Fruit fly (Drosophila melanogaster) whole organism, adult: ENCODE results near the gene CG5906.

Source experiments
- CG11617 ChIP-seq: fragments of 200-800 bp; sonication (Bioruptor generic); optimal IDR thresholded peaks from 2 replicates; lab custom pipeline; 2017; ENCODE audit warnings: mild to moderate bottlenecking, missing biosample characterization, missing genetic modification reagents, missing genetic modification characterization
- CG12768 ChIP-seq: fragments of 200-800 bp; sonication (Bioruptor generic); optimal IDR thresholded peaks from 2 replicates; lab custom pipeline; 2017; ENCODE audit warnings: missing biosample characterization, missing genetic modification characterization, mild to moderate bottlenecking, moderate library complexity, missing genetic modification reagents
- CG14711 ChIP-seq: fragments of 200-800 bp; sonication (Bioruptor generic); optimal IDR thresholded peaks from 2 replicates; lab custom pipeline; 2018; ENCODE audit warnings: missing biosample characterization, mild to moderate bottlenecking, missing genetic modification characterization, moderate library complexity
- CG1620 ChIP-seq: fragments of 200-800 bp; sonication (Bioruptor generic); optimal IDR thresholded peaks from 2 replicates; lab custom pipeline; 2016; ENCODE audit warnings: missing biosample characterization, missing genetic modification characterization
- CG33017 ChIP-seq: fragments of 200-800 bp; sonication (Bioruptor generic); optimal IDR thresholded peaks from 2 replicates; lab custom pipeline; 2018; ENCODE audit warnings: missing biosample characterization, mild to moderate bottlenecking, missing genetic modification characterization, moderate library complexity
- CG5204 ChIP-seq: fragments of 200-800 bp; sonication (Bioruptor generic); optimal IDR thresholded peaks from 2 replicates; lab custom pipeline; 2016; ENCODE audit warnings: missing biosample characterization, missing genetic modification characterization
- CG7045 ChIP-seq: fragments of 200-800 bp; sonication (Bioruptor generic); optimal IDR thresholded peaks from 2 replicates; lab custom pipeline; 2017; ENCODE audit warnings: missing biosample characterization, mild to moderate bottlenecking, missing genetic modification characterization
- CG7101 ChIP-seq: fragments of 200-800 bp; sonication (Bioruptor generic); optimal IDR thresholded peaks from 2 replicates; lab custom pipeline; 2018; ENCODE audit warnings: missing biosample characterization, mild to moderate bottlenecking, missing genetic modification characterization, moderate library complexity
- Clk ChIP-seq: fragments of 200-800 bp; sonication (Bioruptor generic); optimal IDR thresholded peaks from 2 replicates; lab custom pipeline; 2017; ENCODE audit warnings: missing biosample characterization, missing genetic modification characterization
- Crg-1 ChIP-seq: fragments of 200-800 bp; sonication (Bioruptor generic); optimal IDR thresholded peaks from 2 replicates; lab custom pipeline; 2016; ENCODE audit warnings: missing biosample characterization, missing genetic modification characterization
- Hr96 ChIP-seq: fragments of 200-800 bp; sonication (Bioruptor generic); optimal IDR thresholded peaks from 2 replicates; lab custom pipeline; 2016; ENCODE audit warnings: missing biosample characterization, missing genetic modification characterization
- Mnt ChIP-seq: fragments of 200-800 bp; sonication (Bioruptor generic); optimal IDR thresholded peaks from 2 replicates; lab custom pipeline; 2016; ENCODE audit warnings: missing biosample characterization, mild to moderate bottlenecking, missing genetic modification characterization
- bab1 ChIP-seq: fragments of 200-800 bp; sonication (Bioruptor generic); optimal IDR thresholded peaks from 3 replicates; lab custom pipeline; 2019; ENCODE audit warnings: missing biosample characterization, mild to moderate bottlenecking, missing genetic modification characterization, moderate library complexity
- cic ChIP-seq: fragments of 200-800 bp; sonication (Bioruptor generic); optimal IDR thresholded peaks from 2 replicates; lab custom pipeline; 2017; ENCODE audit warnings: missing biosample characterization, mild to moderate bottlenecking, missing genetic modification characterization, moderate library complexity
- cnc ChIP-seq, 2 experiments: fragments of >200 bp; optimal IDR thresholded peaks; 2 replicates each; lab custom pipeline; 2017
- kay ChIP-seq: fragments of 200-800 bp; sonication (Bioruptor generic); peaks from one replicate; lab custom pipeline; 2016; ENCODE audit warnings: missing biosample characterization, missing genetic modification characterization, borderline replicate concordance
- ovo ChIP-seq: fragments of 200-800 bp; sonication (Bioruptor generic); optimal IDR thresholded peaks from 2 replicates; lab custom pipeline; 2016; ENCODE audit warnings: missing biosample characterization, missing genetic modification characterization
- pad ChIP-seq: fragments of 200-800 bp; sonication (Bioruptor generic); optimal IDR thresholded peaks from 3 replicates; lab custom pipeline; 2017; ENCODE audit warnings: missing biosample characterization, missing genetic modification characterization, mild to moderate bottlenecking, moderate library complexity, missing genetic modification reagents
- tj ChIP-seq: fragments of 200-800 bp; sonication (Bioruptor generic); optimal IDR thresholded peaks from 3 replicates; lab custom pipeline; 2017; ENCODE audit warnings: missing biosample characterization, mild to moderate bottlenecking, missing genetic modification characterization, moderate library complexity
- toe ChIP-seq: fragments of 200-800 bp; sonication (Bioruptor generic); optimal IDR thresholded peaks from 2 replicates; lab custom pipeline; 2016; ENCODE audit warnings: missing biosample characterization, missing genetic modification characterization

Gene CG5906

DNA sequence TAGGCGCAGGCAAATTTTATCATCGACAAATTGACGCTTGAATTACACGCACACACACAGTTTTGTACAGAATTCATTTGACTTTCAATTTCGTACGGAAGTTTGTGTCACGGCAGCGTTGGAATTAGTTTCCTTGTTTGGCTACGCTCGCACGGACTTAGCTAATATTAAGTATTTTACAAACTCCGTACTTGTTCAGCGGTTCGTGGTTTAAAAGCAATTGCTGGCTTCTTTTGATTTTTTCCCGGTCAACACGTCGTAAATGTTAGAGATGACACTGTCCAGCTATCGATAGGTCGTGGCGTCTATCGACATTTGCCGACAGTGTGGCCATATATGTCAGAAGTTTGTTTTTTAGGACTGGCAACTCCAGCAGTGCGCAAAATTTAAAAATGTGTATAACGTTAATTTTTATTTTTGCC, 37.8 kb downstream of the CG5906 start, which contains the start of gene CycA:
Gene CycA, minus strand, starts transcription at position 283 of the 422 bp plus-strand sequence.
- TF ChIP-seq bab1 (peak; percentile 31), CG1620 (GFP tag; lab: Kevin White, UChicago) (no peak)

DNA sequence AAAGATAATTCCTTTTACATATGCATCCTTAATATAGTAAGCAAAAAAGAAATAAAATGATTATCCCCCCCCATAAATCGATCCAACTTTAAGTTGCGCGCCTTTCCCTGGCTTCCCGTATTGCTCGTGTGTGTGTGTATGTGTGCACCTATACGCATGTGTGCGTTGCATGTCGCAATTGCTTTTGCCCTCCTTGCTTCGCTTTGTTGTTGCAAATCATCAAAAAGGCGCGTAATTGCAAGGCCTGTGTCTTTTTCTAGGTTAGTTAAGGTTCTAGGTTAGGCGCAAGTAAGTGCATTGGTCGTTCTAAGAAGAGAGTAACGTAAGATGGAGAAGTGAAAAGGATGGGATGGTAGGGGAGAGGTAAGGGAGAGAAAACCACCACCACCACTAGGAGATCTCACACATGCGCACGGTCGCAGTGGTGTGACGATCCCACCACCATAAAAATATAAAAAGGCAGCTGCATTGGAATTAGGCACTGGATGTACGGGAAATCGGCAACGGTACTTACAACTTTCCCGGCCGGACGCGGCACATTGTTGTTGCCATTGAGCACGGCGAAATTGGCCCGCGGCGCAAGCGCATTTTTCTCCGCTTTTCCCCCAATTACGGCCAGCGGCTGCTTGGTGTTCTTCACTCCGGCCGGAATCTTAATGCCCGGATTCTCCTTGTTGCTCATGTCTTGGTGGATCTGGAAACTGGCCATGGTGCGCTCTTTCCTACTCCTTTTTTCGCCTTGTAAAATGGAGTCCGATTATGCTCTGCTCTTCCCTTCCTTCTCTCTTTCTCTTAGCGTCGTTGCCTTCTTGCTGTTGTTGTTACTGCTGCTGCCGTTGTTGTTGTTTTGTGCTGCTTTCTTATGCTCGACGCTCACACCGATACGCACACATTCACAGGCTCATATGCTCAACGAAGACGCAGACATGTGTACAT, 38.5 kb downstream of the CG5906 start:
- TF ChIP-seq toe (GFP tag; lab: Kevin White, UChicago) (no peak), kay (GFP tag; lab: Kevin White, UChicago) (no peak), pad (GFP tag; lab: Kevin White, UChicago) (peak; percentile 7), CG7101 (no peak), ovo (GFP tag; lab: Kevin White, UChicago) (no peak)

DNA sequence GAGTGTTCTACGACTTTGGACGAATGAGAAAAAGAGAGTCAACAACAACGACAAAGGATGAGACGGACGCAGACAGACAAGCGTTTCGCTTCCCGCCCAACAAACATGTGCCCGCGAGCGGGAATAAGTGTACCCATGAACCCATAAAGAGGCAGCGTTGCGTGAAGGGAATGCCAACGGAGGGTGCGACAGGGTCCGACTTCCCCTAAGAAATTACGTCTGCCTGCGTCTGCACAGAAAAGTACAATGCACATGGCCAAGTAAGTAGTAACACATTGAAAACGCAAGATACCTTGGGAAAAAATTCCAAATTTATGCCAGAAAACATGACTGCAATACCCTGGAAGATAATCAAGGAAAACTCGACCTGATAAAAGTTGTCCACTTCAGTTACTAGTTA, 39.9 kb downstream of the CG5906 start:
- TF ChIP-seq cnc (optimal IDR thresholded peaks at IDR 0.05; lab: Kevin White, UChicago) (no peak), bab1 (no peak), pad (GFP tag; lab: Kevin White, UChicago) (no peak), CG1620 (GFP tag; lab: Kevin White, UChicago) (no peak)

DNA sequence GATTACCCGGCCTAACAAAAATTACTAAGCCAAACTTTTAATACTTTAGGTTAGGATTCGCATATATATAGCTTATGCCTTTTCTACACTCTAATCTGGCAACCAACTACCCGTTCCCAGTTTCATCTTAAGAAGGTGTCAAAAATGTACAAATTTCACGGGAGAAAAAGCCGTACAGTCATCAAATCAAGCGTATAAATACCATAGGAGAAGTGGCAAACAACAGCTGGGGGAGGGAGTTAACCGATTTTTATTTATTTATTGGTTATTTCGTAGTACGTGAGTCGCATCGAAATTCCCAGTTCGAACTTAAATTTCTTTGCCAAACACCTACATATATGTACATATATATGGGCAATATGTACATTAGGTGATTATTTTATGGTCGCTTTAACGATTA, 42.4 kb downstream of the CG5906 start, which contains the start of gene CG7264:
Gene CG7264, plus strand, starts transcription at position 301 of the 400 bp plus-strand sequence.
- TF ChIP-seq ovo (GFP tag; lab: Kevin White, UChicago) (no peak), Clk (GFP tag; lab: Kevin White, UChicago) (no peak), cnc (optimal IDR thresholded peaks at IDR 0.05; lab: Kevin White, UChicago) (no peak), pad (GFP tag; lab: Kevin White, UChicago) (no peak), cic (no peak), Hr96 (no peak)

DNA sequence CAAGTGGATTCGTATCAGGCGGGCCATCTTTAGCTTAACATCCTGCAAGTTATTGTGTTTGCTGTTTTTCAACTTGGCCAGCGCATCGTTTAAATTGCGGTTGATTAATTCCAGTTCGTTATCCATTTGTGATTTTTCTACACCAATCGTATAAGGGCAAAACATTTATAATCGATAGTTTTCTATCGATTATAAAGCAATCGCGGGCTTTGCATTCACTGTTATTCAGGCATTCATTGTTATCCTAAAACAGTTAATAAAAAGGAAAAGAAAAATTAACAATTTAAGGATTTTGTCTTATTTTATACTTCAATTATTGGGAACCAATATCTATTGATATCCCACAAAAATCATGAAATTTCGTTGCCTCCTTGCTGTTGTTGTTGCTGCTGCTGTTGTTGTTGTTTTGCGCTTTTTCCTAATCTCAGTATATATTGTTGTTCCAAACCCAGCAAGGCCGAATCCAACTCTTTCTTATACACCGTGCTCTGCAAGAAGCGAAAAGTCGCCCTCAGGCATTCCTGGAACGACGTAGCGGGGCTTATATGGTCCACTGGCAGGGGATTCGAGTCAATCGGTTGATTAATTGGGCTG, 45.4 kb downstream of the CG5906 start, which contains the start of gene CG32095:
Gene CG32095, minus strand, starts transcription at position 173 of the 594 bp plus-strand sequence.
- TF ChIP-seq Mnt (GFP tag; lab: Kevin White, UChicago) (no peak), toe (GFP tag; lab: Kevin White, UChicago) (no peak), Clk (GFP tag; lab: Kevin White, UChicago) (no peak), CG12768 (GFP tag; lab: Kevin White, UChicago) (no peak), CG1620 (GFP tag; lab: Kevin White, UChicago) (no peak), CG7045 (GFP tag; lab: Kevin White, UChicago) (no peak), cic (no peak), ovo (GFP tag; lab: Kevin White, UChicago) (no peak), bab1 (no peak)

DNA sequence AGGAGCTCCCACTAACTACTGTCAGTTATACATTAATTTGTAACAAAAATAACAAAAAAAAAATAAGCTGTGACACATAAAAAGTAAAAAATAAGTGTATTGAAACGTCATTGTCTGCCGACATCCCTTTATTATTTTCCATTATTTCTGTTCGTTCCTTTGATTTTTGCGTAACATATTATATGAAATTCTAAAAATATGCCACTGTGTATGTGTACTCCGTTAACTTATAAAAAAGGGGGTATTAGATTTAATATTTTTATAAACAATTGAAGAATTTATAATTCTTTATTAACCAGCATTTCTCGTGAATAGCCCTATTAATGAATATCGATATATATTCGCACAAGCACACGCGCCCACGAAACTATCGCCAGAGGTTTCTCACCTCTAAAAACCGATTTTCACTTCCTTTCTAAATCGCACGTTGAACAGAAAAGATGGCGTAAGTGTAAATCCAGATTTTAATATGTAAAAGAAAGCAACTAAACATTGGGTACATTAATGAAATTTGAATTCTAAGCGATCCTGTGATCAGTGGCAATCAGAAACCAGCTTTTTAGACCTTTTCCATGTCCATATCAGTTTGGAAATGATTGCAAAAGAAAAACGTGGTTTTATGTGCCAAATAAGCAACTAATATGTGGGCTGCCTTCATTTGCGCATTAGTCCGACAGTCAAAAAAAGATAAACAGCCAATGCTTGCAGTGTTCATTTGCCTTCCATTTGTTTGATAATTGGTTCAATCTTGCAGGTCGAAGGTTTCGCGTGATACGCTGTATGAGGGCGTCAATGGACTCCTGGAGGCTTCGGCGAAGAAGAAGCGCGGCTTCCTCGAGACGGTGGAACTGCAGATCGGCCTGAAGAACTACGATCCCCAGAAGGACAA, 48.4 kb downstream of the CG5906 start, which contains the start of gene RpL10Ab:
Gene RpL10Ab, plus strand, starts transcription at position 406 of the 889 bp plus-strand sequence.
- TF ChIP-seq cic, result no peak
- TF ChIP-seq bab1, result peak; percentile 72
- no peak for TF ChIP-seq Clk (GFP tag; lab: Kevin White, UChicago)
- peak; percentile 88 for TF ChIP-seq Mnt (GFP tag; lab: Kevin White, UChicago)
- peak; percentile 89 for TF ChIP-seq kay (GFP tag; lab: Kevin White, UChicago)
- no peak for TF ChIP-seq cnc (optimal IDR thresholded peaks at IDR 0.05; lab: Kevin White, UChicago)
- TF ChIP-seq CG33017, result peak; percentile 58
- TF ChIP-seq CG1620 (GFP tag; lab: Kevin White, UChicago), result peak; percentile 77
- peak; percentile 24 for TF ChIP-seq CG5204 (GFP tag; lab: Kevin White, UChicago)
- TF ChIP-seq CG11617 (GFP tag; lab: Kevin White, UChicago), result peak; percentile 73
- peak; percentile 72 for TF ChIP-seq CG7101
- peak; percentile 15 for TF ChIP-seq CG7045 (GFP tag; lab: Kevin White, UChicago)
- peak; percentile 40 for TF ChIP-seq CG14711 (tag; lab: Kevin White, UChicago)
- no peak for TF ChIP-seq Crg-1 (GFP tag; lab: Kevin White, UChicago)
- TF ChIP-seq pad (GFP tag; lab: Kevin White, UChicago), result peak; percentile 49
- peak; percentile 60 for TF ChIP-seq toe (GFP tag; lab: Kevin White, UChicago)
- TF ChIP-seq CG12768 (GFP tag; lab: Kevin White, UChicago), result peak; percentile 38
- TF ChIP-seq tj (GFP tag; lab: Kevin White, UChicago), result peak; percentile 26
- peak; percentile 50 for TF ChIP-seq Hr96
- TF ChIP-seq ovo (GFP tag; lab: Kevin White, UChicago), result peak; percentile 51
